Fruit fly (Drosophila melanogaster): ENCODE results near the gene CG10993.
A peak's percentile ranks its signal among the peaks of the same experiment; 100 is the strongest.

DNA sequence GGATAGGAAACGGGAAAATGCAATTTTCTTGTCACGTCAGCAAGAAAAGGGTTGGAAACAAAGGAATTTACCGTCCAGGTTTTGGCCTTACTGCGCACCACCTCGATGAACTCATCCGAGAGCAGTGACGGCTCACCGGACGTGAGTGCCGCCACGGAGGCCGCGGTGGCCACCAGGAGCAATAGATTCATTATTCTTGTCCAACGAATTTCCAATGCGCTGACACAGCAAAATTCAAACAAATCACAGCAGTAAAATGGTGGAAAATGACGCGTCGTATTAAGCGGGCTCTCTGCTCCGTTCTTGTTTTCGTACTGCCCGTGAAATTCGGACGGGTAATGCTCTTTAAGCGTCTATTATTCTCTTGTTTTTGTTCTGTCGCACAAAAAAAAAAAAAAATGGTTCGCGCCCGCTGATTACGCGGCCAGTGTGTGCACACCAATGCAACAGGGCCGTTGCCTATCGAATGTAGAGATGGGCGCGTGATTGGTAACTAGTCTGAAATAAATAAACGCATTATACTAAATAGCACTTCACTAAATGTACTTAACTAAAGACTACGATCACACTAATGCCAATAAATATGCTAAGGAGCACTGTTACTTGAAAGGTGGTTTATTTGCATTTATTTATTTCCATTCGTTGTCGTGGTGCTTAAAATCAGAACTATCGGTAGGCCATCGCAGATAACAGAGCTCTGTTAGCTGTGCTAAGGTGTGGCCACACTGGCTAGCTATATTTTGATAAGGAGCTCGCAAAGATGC, 9.0 kb downstream of the CG10993 start, which contains the start of the genes CtsB and amrt:
- TF ChIP-seq EcR (GFP tag; optimal IDR thresholded peaks at IDR 0.05) (peak; percentile 15), CG17806 (tag; optimal IDR thresholded peaks at IDR 0.05) (peak; percentile 35), CG8301 (tag; optimal IDR thresholded peaks at IDR 0.05) (peak; percentile 43), fd96Ca (GFP tag; IDR thresholded peaks at IDR 0.05) (no peak; the same call in 2 of the 3 replicates), CG9948 (tag; optimal IDR thresholded peaks at IDR 0.05) (peak; percentile 27), CG13204 (GFP tag; optimal IDR thresholded peaks at IDR 0.05) (no peak), CG14655 (GFP tag; optimal IDR thresholded peaks at IDR 0.05) (peak; percentile 71), CG10348 (GFP tag; IDR thresholded peaks at IDR 0.05) (no peak), CG8159 (tag; optimal IDR thresholded peaks at IDR 0.05) (peak; percentile 63), CG4496 (GFP tag; IDR thresholded peaks at IDR 0.05) (peak; percentile 86), Pif1B (GFP tag; optimal IDR thresholded peaks at IDR 0.05) (peak; percentile 25), gl (tag; optimal IDR thresholded peaks at IDR 0.05) (peak; percentile 64)

Measured in whole organism, pupa.